Fruit fly (Drosophila melanogaster) whole organism, embryonic: Measurements from ENCODE around the gene mRpS33.

Source experiments
- Adf1 ChIP-seq: fragments of 200-800 bp; sonication (Bioruptor generic); IDR thresholded peaks from 2 replicates; pipeline ENCODE4 v1.3.6; 2022; ENCODE audit warnings: missing biosample characterization, missing genetic modification characterization
- Atf6 ChIP-seq: fragments of 200-800 bp; sonication (Bioruptor generic); IDR thresholded peaks from 2 replicates; pipeline ENCODE4 v1.3.6; 2022; ENCODE audit warnings: missing biosample characterization, missing genetic modification characterization
- CG10431 ChIP-seq: fragments of 200-800 bp; sonication (Bioruptor generic); optimal IDR thresholded peaks from 3 replicates; lab custom pipeline; 2018; ENCODE audit warnings: missing biosample characterization, mild to moderate bottlenecking, missing genetic modification characterization
- CG10654 ChIP-seq: fragments of 200-800 bp; sonication (Bioruptor generic); optimal IDR thresholded peaks from 2 replicates; lab custom pipeline; 2016; ENCODE audit warnings: missing biosample characterization, missing genetic modification characterization
- CG10959 ChIP-seq: fragments of 200-800 bp; sonication (Bioruptor generic); IDR thresholded peaks from 2 replicates; pipeline ENCODE4 v1.3.6; 2022; ENCODE audit warnings: missing biosample characterization, missing genetic modification characterization
- CG11560 ChIP-seq: fragments of 200-800 bp; sonication (Bioruptor generic); IDR thresholded peaks from 3 replicates; pipeline ENCODE4 v1.3.6; 2022; ENCODE audit warnings: missing biosample characterization, missing genetic modification characterization
- CG12155 ChIP-seq: fragments of 200-800 bp; sonication (Bioruptor generic); optimal IDR thresholded peaks from 3 replicates; lab custom pipeline; 2016; ENCODE audit warnings: missing biosample characterization, missing genetic modification characterization
- CG12744 ChIP-seq: fragments of 200-800 bp; sonication (Bioruptor generic); optimal IDR thresholded peaks from 2 replicates; lab custom pipeline; 2016; ENCODE audit warnings: missing biosample characterization, missing genetic modification characterization
- CG13296 ChIP-seq: fragments of 200-800 bp; sonication (Bioruptor generic); optimal IDR thresholded peaks from 3 replicates; lab custom pipeline; 2018; ENCODE audit warnings: missing biosample characterization, mild to moderate bottlenecking, missing genetic modification characterization
- CG15073 ChIP-seq: fragments of 200-800 bp; sonication (Bioruptor generic); optimal IDR thresholded peaks from 2 replicates; lab custom pipeline; 2016; ENCODE audit warnings: missing biosample characterization, missing genetic modification characterization
- CG1603 ChIP-seq: fragments of 200-800 bp; sonication (Bioruptor generic); optimal IDR thresholded peaks from 2 replicates; lab custom pipeline; 2019; ENCODE audit warnings: missing biosample characterization, mild to moderate bottlenecking, missing genetic modification characterization, moderate library complexity
- CG18764 ChIP-seq: fragments of 200-800 bp; sonication (Bioruptor generic); optimal IDR thresholded peaks from 3 replicates; lab custom pipeline; 2016; ENCODE audit warnings: missing biosample characterization, missing genetic modification characterization
- CG2129 ChIP-seq: fragments of 200-800 bp; sonication (Bioruptor generic); IDR thresholded peaks from 2 replicates; pipeline ENCODE4 v1.3.6; 2022; ENCODE audit warnings: missing biosample characterization, missing genetic modification characterization; ENCODE audit not compliant: partially characterized antibody
- CG30403 ChIP-seq: fragments of 200-800 bp; sonication (Bioruptor generic); optimal IDR thresholded peaks from 3 replicates; lab custom pipeline; 2016; ENCODE audit warnings: missing biosample characterization, missing genetic modification characterization
- CG3163 ChIP-seq: fragments of 200-800 bp; sonication (Bioruptor generic); optimal IDR thresholded peaks from 3 replicates; lab custom pipeline; 2016; ENCODE audit warnings: missing biosample characterization, missing genetic modification characterization
- CG9437 ChIP-seq: fragments of 200-800 bp; sonication (Bioruptor generic); optimal IDR thresholded peaks from 2 replicates; lab custom pipeline; 2018; ENCODE audit warnings: missing biosample characterization, mild to moderate bottlenecking, missing genetic modification characterization
- CG9876 ChIP-seq: fragments of 200-800 bp; sonication (Bioruptor generic); optimal IDR thresholded peaks from 2 replicates; lab custom pipeline; 2016; ENCODE audit warnings: missing biosample characterization, missing genetic modification characterization
- CG9932 ChIP-seq: fragments of 200-800 bp; sonication (Bioruptor generic); IDR thresholded peaks from 2 replicates; pipeline ENCODE4 v1.3.6; 2022; ENCODE audit warnings: missing biosample characterization, missing genetic modification characterization
- CTCF ChIP-seq: fragments of 200-800 bp; sonication (Bioruptor generic); optimal IDR thresholded peaks from 2 replicates; lab custom pipeline; 2017; ENCODE audit warnings: missing biosample characterization, mild to moderate bottlenecking, missing genetic modification characterization, moderate library complexity
- Dip2 ChIP-seq: fragments of 200-800 bp; sonication (Bioruptor generic); IDR thresholded peaks from 2 replicates; pipeline ENCODE4 v1.3.6; 2022; ENCODE audit warnings: missing biosample characterization, missing genetic modification characterization
- Gsc ChIP-seq: fragments of 200-800 bp; sonication (Bioruptor generic); IDR thresholded peaks from 2 replicates; pipeline ENCODE4 v1.3.6; 2022; ENCODE audit warnings: missing biosample characterization, missing genetic modification characterization
- Gug ChIP-seq: fragments of 200-800 bp; sonication (Bioruptor generic); IDR thresholded peaks from 4 replicates; pipeline ENCODE4 v1.3.6; 2022; ENCODE audit warnings: missing biosample characterization, missing genetic modification characterization
- HmgZ ChIP-seq: fragments of 200-800 bp; sonication (Bioruptor generic); optimal IDR thresholded peaks from 2 replicates; lab custom pipeline; 2018; ENCODE audit warnings: missing biosample characterization, mild to moderate bottlenecking, missing genetic modification characterization
- Kr ChIP-seq: fragments of 200-800 bp; sonication (Bioruptor generic); optimal IDR thresholded peaks from 2 replicates; lab custom pipeline; 2017; ENCODE audit warnings: missing biosample characterization, mild to moderate bottlenecking, missing genetic modification characterization
- Lim3 ChIP-seq: fragments of 200-800 bp; sonication (Bioruptor generic); IDR thresholded peaks from 2 replicates; pipeline ENCODE4 v1.3.6; 2022; ENCODE audit warnings: missing biosample characterization, missing genetic modification characterization
- Nf-YB ChIP-seq: fragments of 200-800 bp; sonication (Bioruptor generic); optimal IDR thresholded peaks from 3 replicates; lab custom pipeline; 2019; ENCODE audit warnings: missing biosample characterization, mild to moderate bottlenecking, missing genetic modification characterization, moderate library complexity
- Sox102F ChIP-seq: fragments of 200-800 bp; sonication (Bioruptor generic); optimal IDR thresholded peaks from 2 replicates; lab custom pipeline; 2018; ENCODE audit warnings: missing biosample characterization, mild to moderate bottlenecking, missing genetic modification characterization, moderate library complexity
- Tbp ChIP-seq: fragments of >200 bp; optimal IDR thresholded peaks from 2 replicates; lab custom pipeline; 2018; ENCODE audit warnings: missing biosample characterization, missing genetic modification characterization
- ab ChIP-seq: fragments of 200-800 bp; sonication (Bioruptor generic); optimal IDR thresholded peaks from 2 replicates; lab custom pipeline; 2016; ENCODE audit warnings: missing biosample characterization, missing genetic modification characterization
- ap ChIP-seq: fragments of 200-800 bp; sonication (Bioruptor generic); IDR thresholded peaks from 2 replicates; pipeline ENCODE4 v1.3.6; 2022; ENCODE audit warnings: missing biosample characterization, missing genetic modification characterization
- chm ChIP-seq: fragments of 200-800 bp; sonication (Bioruptor generic); IDR thresholded peaks from 2 replicates; pipeline ENCODE4 v1.3.6; 2022; ENCODE audit warnings: missing biosample characterization, missing genetic modification characterization
- danr ChIP-seq: fragments of 200-800 bp; sonication (Bioruptor generic); IDR thresholded peaks from 2 replicates; pipeline ENCODE4 v1.3.6; 2022; ENCODE audit warnings: missing biosample characterization, missing genetic modification characterization
- dmrt11E ChIP-seq: fragments of 200-800 bp; sonication (Bioruptor generic); optimal IDR thresholded peaks from 3 replicates; lab custom pipeline; 2018; ENCODE audit warnings: missing biosample characterization, mild to moderate bottlenecking, missing genetic modification characterization, moderate library complexity
- emc ChIP-seq: fragments of 200-800 bp; sonication (Bioruptor generic); optimal IDR thresholded peaks from 2 replicates; lab custom pipeline; 2016; ENCODE audit warnings: missing biosample characterization, missing genetic modification characterization
- eyg ChIP-seq: fragments of 200-800 bp; sonication (Bioruptor generic); optimal IDR thresholded peaks from 3 replicates; lab custom pipeline; 2016; ENCODE audit warnings: missing biosample characterization, missing genetic modification characterization
- fd64A ChIP-seq: fragments of 200-800 bp; sonication (Bioruptor generic); optimal IDR thresholded peaks from 3 replicates; lab custom pipeline; 2018; ENCODE audit warnings: missing biosample characterization, mild to moderate bottlenecking, missing genetic modification characterization
- fu2 ChIP-seq: fragments of 200-800 bp; sonication (Bioruptor generic); optimal IDR thresholded peaks from 2 replicates; lab custom pipeline; 2016; ENCODE audit warnings: missing biosample characterization, missing genetic modification characterization
- gcm2 ChIP-seq: fragments of 200-800 bp; sonication (Bioruptor generic); optimal IDR thresholded peaks from 2 replicates; lab custom pipeline; 2016; ENCODE audit warnings: missing biosample characterization, missing genetic modification characterization
- gro ChIP-seq: fragments of 200-800 bp; sonication (Bioruptor generic); optimal IDR thresholded peaks from 2 replicates; lab custom pipeline; 2016; ENCODE audit warnings: missing biosample characterization, missing genetic modification characterization
- inv ChIP-seq: fragments of 200-800 bp; sonication (Bioruptor generic); IDR thresholded peaks from 2 replicates; pipeline ENCODE4 v1.3.6; 2022; ENCODE audit warnings: missing biosample characterization, missing genetic modification characterization; ENCODE audit not compliant: partially characterized antibody
- lbe ChIP-seq: fragments of 200-800 bp; sonication (Bioruptor generic); optimal IDR thresholded peaks from 2 replicates; lab custom pipeline; 2016; ENCODE audit warnings: missing biosample characterization, mild to moderate bottlenecking, missing genetic modification characterization
- odd ChIP-seq: fragments of 200-800 bp; sonication (Bioruptor generic); optimal IDR thresholded peaks from 2 replicates; lab custom pipeline; 2017; ENCODE audit warnings: missing biosample characterization, mild to moderate bottlenecking, missing genetic modification characterization
- prd ChIP-seq, 3 experiments: fragments of >200 bp in 2 of 3; fragments of 200-800 bp in 1 of 3; sonication (Bioruptor generic) in 1 of 3; optimal IDR thresholded peaks in 2 of 3; IDR thresholded peaks in 1 of 3; 2 replicates in 2 of 3; 3 replicates in 1 of 3; pipeline versions ENCODE4 v1.3.6 to Lab custom; 2017 to 2022; ENCODE audit warnings: missing biosample characterization in 1 of 3, missing genetic modification characterization in 1 of 3
- pros ChIP-seq: fragments of 200-800 bp; sonication (Bioruptor generic); optimal IDR thresholded peaks from 3 replicates; lab custom pipeline; 2019; ENCODE audit warnings: missing biosample characterization, mild to moderate bottlenecking, missing genetic modification characterization, moderate library complexity
- psq ChIP-seq: fragments of 200-800 bp; sonication (Bioruptor generic); optimal IDR thresholded peaks from 2 replicates; lab custom pipeline; 2017; ENCODE audit warnings: missing biosample characterization, missing genetic modification characterization
- pzg ChIP-seq: fragments of 200-800 bp; sonication (Bioruptor generic); optimal IDR thresholded peaks from 3 replicates; lab custom pipeline; 2018; ENCODE audit warnings: missing biosample characterization, mild to moderate bottlenecking, missing genetic modification characterization, moderate library complexity
- ranshi ChIP-seq: fragments of 200-800 bp; sonication (Bioruptor generic); IDR thresholded peaks from 2 replicates; pipeline ENCODE4 v1.3.6; 2022; ENCODE audit warnings: missing biosample characterization, missing genetic modification characterization
- sens-2 ChIP-seq: fragments of 200-800 bp; sonication (Bioruptor generic); IDR thresholded peaks from 2 replicates; pipeline ENCODE4 v1.3.6; 2022; ENCODE audit warnings: missing biosample characterization, missing genetic modification characterization
- slou ChIP-seq: fragments of 200-800 bp; sonication (Bioruptor generic); optimal IDR thresholded peaks from 3 replicates; lab custom pipeline; 2016; ENCODE audit warnings: missing biosample characterization, missing genetic modification characterization
- tap ChIP-seq: fragments of 200-800 bp; optimal IDR thresholded peaks from 3 replicates; lab custom pipeline; 2019; ENCODE audit warnings: missing biosample characterization, mild to moderate bottlenecking, missing genetic modification characterization, moderate library complexity
- unc-4 ChIP-seq: fragments of 200-800 bp; sonication (Bioruptor generic); IDR thresholded peaks from 2 replicates; pipeline ENCODE4 v1.3.6; 2022; ENCODE audit warnings: missing biosample characterization, missing genetic modification characterization; ENCODE audit not compliant: partially characterized antibody
- unpg ChIP-seq: fragments of 200-800 bp; sonication (Bioruptor generic); optimal IDR thresholded peaks from 3 replicates; lab custom pipeline; 2018; ENCODE audit warnings: missing biosample characterization, mild to moderate bottlenecking, missing genetic modification characterization, moderate library complexity

The mRpS33 gene

dm6 chr3R:16442937-16443336 is 6.5 kb upstream of the mRpS33 start, which contains the start of the genes Ttc1 and CG14882 (continued):
- peak; percentile 74 for TF ChIP-seq CG9437 (GFP tag; lab: Kevin White, UChicago)
- TF ChIP-seq Gsc (GFP tag; lab: Robert Waterston, UW): no peak
- TF ChIP-seq psq: peak; percentile 68
- no peak for TF ChIP-seq Tbp
- peak; percentile 81 for TF ChIP-seq dmrt11E (tag; lab: Kevin White, UChicago)
- TF ChIP-seq gro (GFP tag; lab: Kevin White, UChicago): peak; percentile 91
- no peak for TF ChIP-seq fd64A
- TF ChIP-seq CG11560 (tag; lab: Robert Waterston, UW): peak; percentile 69; the same call in 2 of the 3 replicates
- peak; percentile 59 for TF ChIP-seq Nf-YB
- TF ChIP-seq Kr (GFP tag; lab: Kevin White, UChicago): no peak
- no peak for TF ChIP-seq tap (tag; lab: Kevin White, UChicago)
- peak; percentile 74 for TF ChIP-seq slou (GFP tag; lab: Kevin White, UChicago)
- TF ChIP-seq Lim3: peak; percentile 68; the same call in 1 of the 2 replicates
- TF ChIP-seq HmgZ: peak; percentile 83
- TF ChIP-seq CG12155 (GFP tag; lab: Kevin White, UChicago): peak; percentile 84
- peak; percentile 83 for TF ChIP-seq CG13296 (GFP tag; lab: Kevin White, UChicago)
- peak; percentile 71 for TF ChIP-seq CG18764
- TF ChIP-seq CG1603 (tag; lab: Kevin White, UChicago): peak; percentile 70
- peak; percentile 56 for TF ChIP-seq eyg (GFP tag; lab: Kevin White, UChicago)
- TF ChIP-seq CG9932: peak; percentile 94
- TF ChIP-seq CG10431 (GFP tag; lab: Kevin White, UChicago): peak; percentile 40
- TF ChIP-seq unc-4 (GFP tag; lab: Robert Waterston, UW): peak; percentile 50; the same call in 1 of the 2 replicates
- no peak for TF ChIP-seq CG10959 (GFP tag; lab: Robert Waterston, UW)
- peak; percentile 93 for TF ChIP-seq CG30403
- peak; percentile 86 for TF ChIP-seq unpg
- peak; percentile 49 for TF ChIP-seq pzg (GFP tag; lab: Kevin White, UChicago)
- peak; percentile 32 for TF ChIP-seq ab (GFP tag; lab: Kevin White, UChicago)
- TF ChIP-seq Atf6 (GFP tag; lab: Robert Waterston, UW): peak; percentile 95
- peak; percentile 42 for TF ChIP-seq gcm2 (GFP tag; lab: Kevin White, UChicago)
- peak; percentile 72; the same call in 1 of the 2 replicates for TF ChIP-seq sens-2
- peak; percentile 44 for TF ChIP-seq CG9876 (GFP tag; lab: Kevin White, UChicago)
- peak; percentile 82 for TF ChIP-seq ranshi (GFP tag; lab: Robert Waterston, UW)
- TF ChIP-seq CG12744 (GFP tag; lab: Kevin White, UChicago): peak; percentile 77
- peak; percentile 73 for TF ChIP-seq lbe (GFP tag; lab: Kevin White, UChicago)
- peak; percentile 64 for TF ChIP-seq CG3163 (GFP tag; lab: Kevin White, UChicago)
- TF ChIP-seq prd (optimal IDR thresholded peaks at IDR 0.05; lab: Kevin White, UChicago): no peak
- TF ChIP-seq prd (GFP tag; IDR thresholded peaks at IDR 0.05; lab: Robert Waterston, UW): peak; percentile 84
- TF ChIP-seq Sox102F: no peak
- TF ChIP-seq ap (GFP tag; lab: Robert Waterston, UW): peak; percentile 89
- no peak for TF ChIP-seq odd (GFP tag; lab: Kevin White, UChicago)
- TF ChIP-seq CG2129 (GFP tag; lab: Robert Waterston, UW): no peak
- peak; percentile 78 for TF ChIP-seq CG10654 (GFP tag; lab: Kevin White, UChicago)
- TF ChIP-seq Gug (GFP tag; lab: Robert Waterston, UW): no peak; the same call in 2 of the 4 replicates
- TF ChIP-seq Adf1 (GFP tag; lab: Robert Waterston, UW): peak; percentile 55
- no peak for TF ChIP-seq pros (GFP tag; lab: Kevin White, UChicago)
- TF ChIP-seq CG15073 (GFP tag; lab: Kevin White, UChicago): no peak
- TF ChIP-seq inv (GFP tag; lab: Robert Waterston, UW): 0 out of 2 replicates have a peak, but pooled peaks have one; percentile 30
- no peak for TF ChIP-seq CTCF (GFP tag; lab: Kevin White, UChicago)
- peak; percentile 25; the same call in 1 of the 2 replicates for TF ChIP-seq chm (GFP tag; lab: Robert Waterston, UW)
- TF ChIP-seq emc: peak; percentile 63
- TF ChIP-seq danr: no peak; the same call in 1 of the 2 replicates
- TF ChIP-seq fu2 (GFP tag; lab: Kevin White, UChicago): peak; percentile 84
- TF ChIP-seq Dip2 (GFP tag; lab: Robert Waterston, UW): no peak
